Worm (Caenorhabditis elegans): ENCODE results near the gene idpc-4.

- no peak for TF ChIP-seq W03F9.2 (tag; optimal IDR thresholded peaks at IDR 0.05)
- TF ChIP-seq him-1 (tag; optimal IDR thresholded peaks at IDR 0.05) = no peak
- TF ChIP-seq dao-5 (tag; optimal IDR thresholded peaks at IDR 0.05) = no peak
Observed at ce11 chrV:9583323-9583644, 41.9 kb upstream of the idpc-4 start, which contains the start of gene K09G1.1.
